Fruit fly (Drosophila melanogaster) whole organism, adult: ENCODE results near the gene CG4942.

Experiments used
- CG11617 ChIP-seq: fragments of 200-800 bp; sonication (Bioruptor generic); optimal IDR thresholded peaks from 2 replicates; lab custom pipeline; 2017; ENCODE audit warnings: mild to moderate bottlenecking, missing biosample characterization, missing genetic modification reagents, missing genetic modification characterization
- CG12768 ChIP-seq: fragments of 200-800 bp; sonication (Bioruptor generic); optimal IDR thresholded peaks from 2 replicates; lab custom pipeline; 2017; ENCODE audit warnings: missing biosample characterization, missing genetic modification characterization, mild to moderate bottlenecking, moderate library complexity, missing genetic modification reagents
- CG14711 ChIP-seq: fragments of 200-800 bp; sonication (Bioruptor generic); optimal IDR thresholded peaks from 2 replicates; lab custom pipeline; 2018; ENCODE audit warnings: missing biosample characterization, mild to moderate bottlenecking, missing genetic modification characterization, moderate library complexity
- CG1620 ChIP-seq: fragments of 200-800 bp; sonication (Bioruptor generic); optimal IDR thresholded peaks from 2 replicates; lab custom pipeline; 2016; ENCODE audit warnings: missing biosample characterization, missing genetic modification characterization
- CG33017 ChIP-seq: fragments of 200-800 bp; sonication (Bioruptor generic); optimal IDR thresholded peaks from 2 replicates; lab custom pipeline; 2018; ENCODE audit warnings: missing biosample characterization, mild to moderate bottlenecking, missing genetic modification characterization, moderate library complexity
- CG5204 ChIP-seq: fragments of 200-800 bp; sonication (Bioruptor generic); optimal IDR thresholded peaks from 2 replicates; lab custom pipeline; 2016; ENCODE audit warnings: missing biosample characterization, missing genetic modification characterization
- CG7045 ChIP-seq: fragments of 200-800 bp; sonication (Bioruptor generic); optimal IDR thresholded peaks from 2 replicates; lab custom pipeline; 2017; ENCODE audit warnings: missing biosample characterization, mild to moderate bottlenecking, missing genetic modification characterization
- CG7101 ChIP-seq: fragments of 200-800 bp; sonication (Bioruptor generic); optimal IDR thresholded peaks from 2 replicates; lab custom pipeline; 2018; ENCODE audit warnings: missing biosample characterization, mild to moderate bottlenecking, missing genetic modification characterization, moderate library complexity
- Clk ChIP-seq: fragments of 200-800 bp; sonication (Bioruptor generic); optimal IDR thresholded peaks from 2 replicates; lab custom pipeline; 2017; ENCODE audit warnings: missing biosample characterization, missing genetic modification characterization
- Crg-1 ChIP-seq: fragments of 200-800 bp; sonication (Bioruptor generic); optimal IDR thresholded peaks from 2 replicates; lab custom pipeline; 2016; ENCODE audit warnings: missing biosample characterization, missing genetic modification characterization
- Hr96 ChIP-seq: fragments of 200-800 bp; sonication (Bioruptor generic); optimal IDR thresholded peaks from 2 replicates; lab custom pipeline; 2016; ENCODE audit warnings: missing biosample characterization, missing genetic modification characterization
- Mnt ChIP-seq: fragments of 200-800 bp; sonication (Bioruptor generic); optimal IDR thresholded peaks from 2 replicates; lab custom pipeline; 2016; ENCODE audit warnings: missing biosample characterization, mild to moderate bottlenecking, missing genetic modification characterization
- bab1 ChIP-seq: fragments of 200-800 bp; sonication (Bioruptor generic); optimal IDR thresholded peaks from 3 replicates; lab custom pipeline; 2019; ENCODE audit warnings: missing biosample characterization, mild to moderate bottlenecking, missing genetic modification characterization, moderate library complexity
- cic ChIP-seq: fragments of 200-800 bp; sonication (Bioruptor generic); optimal IDR thresholded peaks from 2 replicates; lab custom pipeline; 2017; ENCODE audit warnings: missing biosample characterization, mild to moderate bottlenecking, missing genetic modification characterization, moderate library complexity
- cnc ChIP-seq, 2 experiments: fragments of >200 bp; optimal IDR thresholded peaks; 2 replicates each; lab custom pipeline; 2017
- kay ChIP-seq: fragments of 200-800 bp; sonication (Bioruptor generic); peaks from one replicate; lab custom pipeline; 2016; ENCODE audit warnings: missing biosample characterization, missing genetic modification characterization, borderline replicate concordance
- ovo ChIP-seq: fragments of 200-800 bp; sonication (Bioruptor generic); optimal IDR thresholded peaks from 2 replicates; lab custom pipeline; 2016; ENCODE audit warnings: missing biosample characterization, missing genetic modification characterization
- pad ChIP-seq: fragments of 200-800 bp; sonication (Bioruptor generic); optimal IDR thresholded peaks from 3 replicates; lab custom pipeline; 2017; ENCODE audit warnings: missing biosample characterization, missing genetic modification characterization, mild to moderate bottlenecking, moderate library complexity, missing genetic modification reagents
- tj ChIP-seq: fragments of 200-800 bp; sonication (Bioruptor generic); optimal IDR thresholded peaks from 3 replicates; lab custom pipeline; 2017; ENCODE audit warnings: missing biosample characterization, mild to moderate bottlenecking, missing genetic modification characterization, moderate library complexity
- toe ChIP-seq: fragments of 200-800 bp; sonication (Bioruptor generic); optimal IDR thresholded peaks from 2 replicates; lab custom pipeline; 2016; ENCODE audit warnings: missing biosample characterization, missing genetic modification characterization

CG4942 gene

DNA sequence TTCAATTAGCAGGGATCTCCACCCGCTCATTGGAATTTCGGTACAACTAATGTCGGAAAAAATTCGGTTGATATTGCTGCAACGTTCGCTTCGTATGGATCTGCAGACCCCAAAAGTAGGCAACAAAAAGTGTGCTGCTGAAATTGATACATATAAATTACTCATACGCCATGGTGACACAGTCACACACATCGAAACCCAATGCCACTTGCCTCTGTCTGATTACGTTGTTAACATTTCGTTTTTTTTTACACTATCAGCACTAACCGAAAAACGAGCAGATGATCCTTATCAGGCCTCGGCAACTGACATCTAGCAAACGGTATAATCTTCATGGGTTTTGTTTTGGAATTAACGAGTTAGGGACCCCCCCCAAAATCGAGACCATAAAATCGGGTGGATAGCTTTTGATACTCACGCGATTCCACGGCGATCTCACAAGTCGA, 22.1 kb downstream of the CG4942 start:
- no peak for TF ChIP-seq CG12768
- peak; percentile 63 for TF ChIP-seq kay (GFP tag; lab: Kevin White, UChicago)

dm6 chr3L:9095704-9096103, 22.8 kb downstream of the CG4942 start:
- TF ChIP-seq cic (GFP tag; lab: Kevin White, UChicago) = peak; percentile 98
- peak; percentile 65 for TF ChIP-seq Clk (GFP tag; lab: Kevin White, UChicago)
- peak; percentile 3 for TF ChIP-seq CG7045 (GFP tag; lab: Kevin White, UChicago)
- peak; percentile 16 for TF ChIP-seq CG11617 (GFP tag; lab: Kevin White, UChicago)
- TF ChIP-seq CG14711 (tag; lab: Kevin White, UChicago) = peak; percentile 6
- no peak for TF ChIP-seq pad (GFP tag; lab: Kevin White, UChicago)
- peak; percentile 54 for TF ChIP-seq Hr96 (GFP tag; lab: Kevin White, UChicago)
- TF ChIP-seq Mnt (GFP tag; lab: Kevin White, UChicago) = peak; percentile 81
- peak; percentile 53 for TF ChIP-seq CG12768
- peak; percentile 80 for TF ChIP-seq kay (GFP tag; lab: Kevin White, UChicago)
- no peak for TF ChIP-seq cnc (optimal IDR thresholded peaks at IDR 0.05; lab: Kevin White, UChicago)
- no peak for TF ChIP-seq bab1 (GFP tag; lab: Kevin White, UChicago)
- TF ChIP-seq Crg-1 (GFP tag; lab: Kevin White, UChicago) = no peak
- peak; percentile 80 for TF ChIP-seq CG33017
- TF ChIP-seq CG7101 (tag; lab: Kevin White, UChicago) = peak; percentile 27

dm6 chr3L:9096648-9097047, 23.7 kb downstream of the CG4942 start, which contains the start of gene CG13315:
Gene CG13315, plus strand, starts transcription at chr3L:9096877.
- TF ChIP-seq CG12768 = peak; percentile 60
- TF ChIP-seq cic (GFP tag; lab: Kevin White, UChicago) = peak; percentile 59
- TF ChIP-seq CG11617 (GFP tag; lab: Kevin White, UChicago) = no peak
- TF ChIP-seq CG7101 (tag; lab: Kevin White, UChicago) = no peak
- no peak for TF ChIP-seq ovo
- no peak for TF ChIP-seq CG1620 (GFP tag; lab: Kevin White, UChicago)
- no peak for TF ChIP-seq CG7045 (GFP tag; lab: Kevin White, UChicago)
- no peak for TF ChIP-seq CG14711 (tag; lab: Kevin White, UChicago)
- TF ChIP-seq toe = no peak
- TF ChIP-seq Hr96 (GFP tag; lab: Kevin White, UChicago) = peak; percentile 20
- TF ChIP-seq bab1 (GFP tag; lab: Kevin White, UChicago) = no peak
- TF ChIP-seq kay (GFP tag; lab: Kevin White, UChicago) = peak; percentile 81
- no peak for TF ChIP-seq Crg-1 (GFP tag; lab: Kevin White, UChicago)
- no peak for TF ChIP-seq cnc (optimal IDR thresholded peaks at IDR 0.05; lab: Kevin White, UChicago)
- no peak for TF ChIP-seq CG5204
- TF ChIP-seq CG33017 = no peak
- peak; percentile 55 for TF ChIP-seq Mnt (GFP tag; lab: Kevin White, UChicago)
- no peak for TF ChIP-seq Clk (GFP tag; lab: Kevin White, UChicago)
- no peak for TF ChIP-seq tj (GFP tag; lab: Kevin White, UChicago)
- no peak for TF ChIP-seq pad (GFP tag; lab: Kevin White, UChicago)

DNA sequence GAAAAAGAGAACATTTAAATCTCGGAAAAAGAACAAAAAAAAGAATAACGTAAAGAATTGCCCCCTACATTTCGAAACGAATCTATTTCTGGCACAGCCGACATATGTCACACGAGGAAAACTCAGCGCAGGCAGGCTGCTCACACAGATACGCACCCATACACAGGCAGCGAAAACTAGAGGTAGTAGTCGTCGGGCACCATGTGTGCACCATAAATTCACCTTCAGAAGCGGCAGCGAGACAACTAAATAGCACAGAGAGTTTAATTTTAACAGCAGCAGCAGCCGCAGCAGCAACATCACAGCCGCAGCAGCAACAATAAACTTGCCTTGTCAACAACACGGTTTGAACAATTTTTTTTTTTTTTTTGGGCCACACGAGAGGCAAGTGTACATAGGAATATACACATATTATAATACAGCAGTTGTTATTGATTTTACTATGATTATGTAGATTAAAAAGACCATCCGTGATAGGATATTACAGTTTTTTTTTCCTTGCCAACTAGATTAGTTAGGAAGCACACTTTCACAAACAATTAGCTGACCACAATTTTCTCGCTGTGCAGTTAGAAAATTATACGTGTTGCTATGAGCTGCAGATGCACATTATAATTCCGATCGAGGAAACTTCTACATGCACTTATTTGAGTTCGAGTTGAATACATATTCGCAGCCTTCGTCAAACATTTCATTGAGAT, 40.8 kb downstream of the CG4942 start:
- no peak for TF ChIP-seq CG14711 (tag; lab: Kevin White, UChicago)
- TF ChIP-seq Mnt (GFP tag; lab: Kevin White, UChicago) = peak; percentile 2

DNA sequence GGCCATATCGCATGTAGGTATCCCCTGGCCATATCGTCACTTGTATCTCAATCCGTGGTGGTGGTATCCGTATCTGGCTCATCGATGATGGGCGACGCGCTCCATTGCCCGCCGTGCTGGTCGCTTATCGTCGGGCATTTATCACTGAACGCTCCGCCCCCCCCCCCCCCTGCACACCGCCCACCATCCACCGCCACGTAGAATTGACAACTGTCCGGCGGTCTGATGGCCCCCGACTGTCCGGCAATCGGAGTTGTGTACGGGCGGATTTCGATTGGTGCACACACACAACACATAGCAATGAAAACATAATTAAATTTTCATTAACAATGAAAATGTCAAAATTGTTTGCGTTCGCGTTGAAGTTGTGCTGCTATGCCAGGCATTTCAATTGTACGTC, 41.5 kb downstream of the CG4942 start:
- TF ChIP-seq CG7045 (GFP tag; lab: Kevin White, UChicago) (no peak), CG7101 (tag; lab: Kevin White, UChicago) (no peak), CG14711 (tag; lab: Kevin White, UChicago) (no peak), CG12768 (no peak), Hr96 (GFP tag; lab: Kevin White, UChicago) (no peak), bab1 (GFP tag; lab: Kevin White, UChicago) (no peak), Crg-1 (GFP tag; lab: Kevin White, UChicago) (no peak), cnc (optimal IDR thresholded peaks at IDR 0.05; lab: Kevin White, UChicago) (no peak), Clk (GFP tag; lab: Kevin White, UChicago) (no peak), CG11617 (GFP tag; lab: Kevin White, UChicago) (no peak), CG5204 (no peak), pad (GFP tag; lab: Kevin White, UChicago) (no peak), kay (GFP tag; lab: Kevin White, UChicago) (no peak), cic (GFP tag; lab: Kevin White, UChicago) (no peak)

DNA sequence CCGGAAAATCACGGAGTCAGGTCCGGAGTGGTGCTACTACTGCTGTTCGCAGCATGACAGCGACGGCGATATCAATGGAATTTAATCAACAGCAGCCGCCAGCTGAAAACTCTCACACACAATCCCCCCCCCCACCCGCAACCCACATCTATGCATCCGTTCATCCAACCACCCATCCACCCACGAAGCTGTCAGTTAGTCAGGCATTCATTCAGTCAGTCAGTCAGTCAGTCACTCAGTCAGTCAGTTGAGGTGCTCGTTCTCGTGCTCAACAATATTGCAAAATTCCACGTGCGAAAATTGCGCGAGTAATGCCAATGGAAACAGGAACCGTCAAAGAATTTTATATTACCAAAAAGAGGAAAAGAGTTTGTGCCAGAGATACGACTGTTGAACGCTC, 42.7 kb downstream of the CG4942 start:
- no peak for TF ChIP-seq Crg-1 (GFP tag; lab: Kevin White, UChicago)
- no peak for TF ChIP-seq CG7101 (tag; lab: Kevin White, UChicago)
- no peak for TF ChIP-seq CG33017
- TF ChIP-seq kay (GFP tag; lab: Kevin White, UChicago) = no peak

DNA sequence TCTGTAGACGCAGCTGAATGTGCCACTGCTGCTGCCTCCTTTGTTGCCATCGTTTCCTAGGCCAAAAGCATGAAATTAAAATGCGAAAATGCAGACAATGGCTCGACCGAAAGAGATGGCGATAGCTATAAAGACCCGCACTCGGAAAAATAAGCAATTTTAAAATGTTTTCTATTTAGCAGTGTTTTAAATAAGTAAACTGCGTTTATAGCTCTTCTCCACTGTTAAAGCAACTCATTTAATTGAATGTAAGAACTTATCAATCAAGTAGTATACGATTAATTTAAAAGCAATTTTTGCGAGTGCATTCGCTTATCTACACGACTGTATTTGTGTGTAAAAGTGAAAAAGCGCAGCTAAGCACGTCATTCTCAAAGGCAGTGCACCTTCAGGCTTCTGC, 46.7 kb downstream of the CG4942 start:
- TF ChIP-seq CG11617 (GFP tag; lab: Kevin White, UChicago) = no peak
- no peak for TF ChIP-seq bab1 (GFP tag; lab: Kevin White, UChicago)
- no peak for TF ChIP-seq Crg-1 (GFP tag; lab: Kevin White, UChicago)
- TF ChIP-seq CG14711 (tag; lab: Kevin White, UChicago) = peak; percentile 18
- TF ChIP-seq CG5204 = no peak
- no peak for TF ChIP-seq toe
